Worm (Caenorhabditis elegans) whole organism, L3 larva: ENCODE data around the gene T06D4.6.
A peak's percentile ranks its signal among the peaks of the same experiment; 100 is the strongest.

Experiments used
- aly-2 ChIP-seq: fragments of 150-350 bp; optimal IDR thresholded peaks from 2 replicates; lab custom pipeline; 2014; ENCODE audit warnings: missing biosample characterization, missing genetic modification characterization
- ceh-16 ChIP-seq: sonication (generic microtip); optimal IDR thresholded peaks from 2 replicates; lab custom pipeline; 2017; ENCODE audit warnings: missing biosample characterization, missing genetic modification characterization
- ceh-28 ChIP-seq: fragments of 150-350 bp; optimal IDR thresholded peaks from 2 replicates; lab custom pipeline; 2014; ENCODE audit warnings: missing biosample characterization, missing genetic modification reagents, missing genetic modification characterization
- ceh-9 ChIP-seq: sonication (generic microtip); optimal IDR thresholded peaks from 2 replicates; lab custom pipeline; 2018; ENCODE audit warnings: missing biosample characterization, missing genetic modification characterization
- daf-12 ChIP-seq: fragments of 150-350 bp; optimal IDR thresholded peaks from 2 replicates; lab custom pipeline; 2014; ENCODE audit warnings: missing biosample characterization, missing genetic modification reagents, missing genetic modification characterization
- egl-27 ChIP-seq: sonication (generic microtip); optimal IDR thresholded peaks from 4 replicates; lab custom pipeline; 2017; ENCODE audit warnings: missing biosample characterization, missing genetic modification reagents, missing genetic modification characterization
- egl-5 ChIP-seq: fragments of 150-350 bp; optimal IDR thresholded peaks from 2 replicates; lab custom pipeline; 2017; ENCODE audit warnings: missing biosample characterization, missing genetic modification reagents, missing genetic modification characterization, inconsistent platforms
- elt-1 ChIP-seq: fragments of 150-350 bp; optimal IDR thresholded peaks from 2 replicates; lab custom pipeline; 2014; ENCODE audit warnings: missing biosample characterization, missing genetic modification characterization
- elt-2 ChIP-seq: sonication (generic microtip); optimal IDR thresholded peaks from 2 replicates; lab custom pipeline; 2016; ENCODE audit warnings: missing genetic modification reagents, mild to moderate bottlenecking, missing genetic modification characterization, missing compliant biosample characterization
- elt-3 ChIP-seq, 3 experiments: fragments of 150-350 bp in 1 of 3; sonication (generic microtip) in 2 of 3; optimal IDR thresholded peaks; 2 replicates in 2 of 3; 4 replicates in 1 of 3; lab custom pipeline; 2014 to 2017; ENCODE audit warnings: missing biosample characterization in 3 of 3, missing genetic modification characterization in 3 of 3
- fkh-10 ChIP-seq: sonication (generic microtip); optimal IDR thresholded peaks from 2 replicates; lab custom pipeline; 2017; ENCODE audit warnings: missing biosample characterization, missing genetic modification reagents, missing genetic modification characterization
- fkh-2 ChIP-seq: fragments of 150-350 bp; optimal IDR thresholded peaks from 2 replicates; lab custom pipeline; 2014; ENCODE audit warnings: missing biosample characterization, missing genetic modification reagents, missing genetic modification characterization
- hmg-11 ChIP-seq: sonication (generic microtip); optimal IDR thresholded peaks from 2 replicates; lab custom pipeline; 2016; ENCODE audit warnings: missing genetic modification characterization, missing compliant biosample characterization
- jun-1 ChIP-seq: fragments of 150-350 bp; optimal IDR thresholded peaks from 2 replicates; lab custom pipeline; 2014; ENCODE audit warnings: missing biosample characterization, missing genetic modification reagents, missing genetic modification characterization
- lin-39 ChIP-seq: fragments of 150-350 bp; optimal IDR thresholded peaks from 2 replicates; lab custom pipeline; 2018; ENCODE audit warnings: missing biosample characterization, missing genetic modification reagents, missing genetic modification characterization
- lsy-12 ChIP-seq: sonication (generic microtip); optimal IDR thresholded peaks from 2 replicates; lab custom pipeline; 2016; ENCODE audit warnings: mild to moderate bottlenecking, missing genetic modification characterization, missing compliant biosample characterization
- mdl-1 ChIP-seq: fragments of 150-350 bp; optimal IDR thresholded peaks from 2 replicates; lab custom pipeline; 2014; ENCODE audit warnings: missing biosample characterization, missing genetic modification characterization
- mml-1 ChIP-seq: fragments of 150-350 bp; sonication (generic microtip); optimal IDR thresholded peaks from 3 replicates; lab custom pipeline; 2014; ENCODE audit warnings: missing biosample characterization, missing genetic modification characterization
- nfya-1 ChIP-seq: sonication (generic microtip); optimal IDR thresholded peaks from 2 replicates; lab custom pipeline; 2017; ENCODE audit warnings: missing genetic modification characterization, mild to moderate bottlenecking, missing compliant biosample characterization, antibody characterized with exemption, moderate library complexity; ENCODE audit not compliant: insufficient read depth
- nhr-23 ChIP-seq: fragments of 150-350 bp; optimal IDR thresholded peaks from 2 replicates; lab custom pipeline; 2014; ENCODE audit warnings: missing biosample characterization, missing genetic modification reagents, missing genetic modification characterization
- nhr-237 ChIP-seq: fragments of 150-350 bp; optimal IDR thresholded peaks from 2 replicates; lab custom pipeline; 2014; ENCODE audit warnings: missing biosample characterization, missing genetic modification characterization
- nhr-28 ChIP-seq: fragments of 150-350 bp; optimal IDR thresholded peaks from 2 replicates; lab custom pipeline; 2014; ENCODE audit warnings: missing biosample characterization, missing genetic modification characterization
- nhr-76 ChIP-seq: fragments of 150-350 bp; sonication (generic microtip); optimal IDR thresholded peaks from 5 replicates; lab custom pipeline; 2014; ENCODE audit warnings: missing biosample characterization, missing genetic modification characterization
- nhr-77 ChIP-seq: fragments of 150-350 bp; optimal IDR thresholded peaks from 2 replicates; lab custom pipeline; 2014; ENCODE audit warnings: missing biosample characterization, missing genetic modification characterization
- pha-4 ChIP-seq: fragments of 150-350 bp; optimal IDR thresholded peaks from 2 replicates; lab custom pipeline; 2014; ENCODE audit warnings: missing biosample characterization, missing genetic modification reagents, missing genetic modification characterization
- sea-2 ChIP-seq: fragments of 150-350 bp; sonication (generic microtip); optimal IDR thresholded peaks from 4 replicates; lab custom pipeline; 2014; ENCODE audit warnings: missing biosample characterization, missing genetic modification reagents, missing genetic modification characterization
- tbx-2 ChIP-seq: sonication (generic microtip); optimal IDR thresholded peaks from 2 replicates; lab custom pipeline; 2016; ENCODE audit warnings: mild to moderate bottlenecking, missing genetic modification characterization, missing compliant biosample characterization
- ztf-11 ChIP-seq: fragments of 150-350 bp; optimal IDR thresholded peaks from 2 replicates; lab custom pipeline; 2014; ENCODE audit warnings: missing biosample characterization, missing genetic modification characterization
- ztf-4 ChIP-seq: fragments of 150-350 bp; optimal IDR thresholded peaks from 2 replicates; lab custom pipeline; 2014; ENCODE audit warnings: missing biosample characterization, missing genetic modification characterization

The T06D4.6 gene

ce11 chrII:3373875-3374274 is 13.5 kb downstream of the T06D4.6 start:
- TF ChIP-seq ceh-28, result peak; percentile 6
- no peak for TF ChIP-seq elt-1
- peak; percentile 7 for TF ChIP-seq sea-2 (GFP tag; lab: Kevin White, UChicago)
- no peak for TF ChIP-seq fkh-10 (GFP tag; lab: Kevin White, UChicago)

ce11 chrII:3371010-3371409 is 16.4 kb downstream of the T06D4.6 start, which contains the start of gene bath-23:
TSS of gene bath-23 (plus strand) at chrII:3371310.
- no peak for TF ChIP-seq nhr-77 (tag; lab: Kevin White, UChicago)
- TF ChIP-seq egl-27, result no peak

DNA sequence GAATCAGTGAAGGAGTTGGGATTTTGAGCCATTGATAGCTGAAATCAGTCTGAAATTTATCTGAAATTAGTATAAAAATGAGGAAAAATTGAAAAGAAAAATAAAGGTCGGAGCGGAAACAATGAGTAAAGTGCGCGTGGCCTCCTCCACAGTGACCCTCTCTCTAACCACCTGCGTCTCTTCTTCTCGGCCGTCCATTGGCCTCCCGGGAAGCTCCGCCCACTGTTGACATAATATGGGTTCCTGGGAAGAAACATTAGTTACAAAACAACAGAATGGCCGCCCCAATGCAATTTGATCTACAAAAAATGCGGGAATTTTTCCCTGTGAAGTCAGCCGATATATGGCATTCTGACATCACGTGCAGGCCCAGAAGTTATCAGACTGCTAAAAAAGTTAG is 17.3 kb downstream of the T06D4.6 start, which contains the start of gene Y49F6C.8:
Gene Y49F6C.8, minus strand, starts transcription at position 51 of the 400 bp plus-strand sequence.
- TF ChIP-seq nfya-1 (tag; lab: Kevin White, UChicago) (peak; percentile 96), lsy-12 (no peak)

ce11 chrII:3368097-3368496 is 19.3 kb downstream of the T06D4.6 start, which contains the start of gene Y49F6C.7:
TSS of gene Y49F6C.7 (minus strand) at chrII:3368197.
- TF ChIP-seq aly-2 (tag; lab: Kevin White, UChicago) (no peak), pha-4 (tag; lab: Kevin White, UChicago) (no peak), elt-3 (tag; optimal IDR thresholded peaks at IDR 0.05; lab: Kevin White, UChicago) (no peak), tbx-2 (tag; lab: Kevin White, UChicago) (no peak), nhr-237 (tag; lab: Kevin White, UChicago) (no peak), ceh-9 (tag; lab: Kevin White, UChicago) (no peak), egl-27 (no peak), mdl-1 (tag; lab: Kevin White, UChicago) (no peak), fkh-10 (GFP tag; lab: Kevin White, UChicago) (no peak), ceh-16 (no peak), elt-1 (no peak), jun-1 (tag; lab: Kevin White, UChicago) (no peak), nhr-28 (tag; lab: Kevin White, UChicago) (no peak), daf-12 (tag; lab: Kevin White, UChicago) (no peak), ztf-4 (tag; lab: Kevin White, UChicago) (no peak)
- TF ChIP-seq, all 47 proteins: peak for 0

DNA sequence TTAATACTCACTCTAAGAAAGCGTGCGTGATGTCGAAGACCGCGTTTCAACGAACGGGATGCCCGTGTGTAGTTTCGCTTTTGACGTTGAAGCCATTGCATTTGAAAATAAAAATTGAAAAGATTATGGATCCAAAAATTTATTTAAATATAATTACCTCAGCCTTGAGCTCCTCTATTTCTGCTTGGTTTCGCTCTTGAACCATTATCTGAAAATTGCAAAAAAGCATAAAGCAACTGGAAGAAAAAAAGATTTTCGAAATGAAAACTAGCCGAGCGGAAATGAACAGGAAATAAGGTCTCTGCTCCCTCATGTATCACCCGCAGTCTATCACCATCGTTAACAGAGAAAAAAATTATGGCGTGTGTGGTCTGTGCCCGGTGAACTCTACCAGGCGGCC is 20.3 kb downstream of the T06D4.6 start, which contains the start of gene Y49F6C.6:
Gene Y49F6C.6, minus strand, starts transcription at position 101 of the 400 bp plus-strand sequence.
- TF ChIP-seq ztf-11 (tag; lab: Kevin White, UChicago) (no peak), ceh-28 (no peak), mdl-1 (tag; lab: Kevin White, UChicago) (no peak), hmg-11 (no peak), egl-5 (tag; lab: Kevin White, UChicago) (no peak), nhr-28 (tag; lab: Kevin White, UChicago) (no peak), nhr-76 (tag; lab: Kevin White, UChicago) (no peak), elt-2 (tag; lab: Kevin White, UChicago) (no peak), nhr-23 (tag; lab: Kevin White, UChicago) (no peak), lin-39 (tag; lab: Kevin White, UChicago) (no peak), daf-12 (tag; lab: Kevin White, UChicago) (no peak), nhr-237 (tag; lab: Kevin White, UChicago) (no peak), fkh-10 (GFP tag; lab: Kevin White, UChicago) (no peak), lsy-12 (no peak), egl-27 (no peak), ceh-16 (no peak), fkh-2 (tag; lab: Kevin White, UChicago) (no peak), mml-1 (tag; lab: Kevin White, UChicago) (no peak), pha-4 (tag; lab: Kevin White, UChicago) (no peak), jun-1 (tag; lab: Kevin White, UChicago) (no peak)
- TF ChIP-seq, all 47 proteins: peak for 0

- TF ChIP-seq tbx-2 (tag; lab: Kevin White, UChicago) (no peak), fkh-2 (tag; lab: Kevin White, UChicago) (no peak), nhr-237 (tag; lab: Kevin White, UChicago) (no peak), nhr-28 (tag; lab: Kevin White, UChicago) (no peak), ceh-16 (no peak)
Observed at ce11 chrII:3358834-3359233, 28.6 kb downstream of the T06D4.6 start, which contains the start of the genes lido-14 and bath-27. TSS of gene lido-14 (plus strand) at chrII:3359134. TSS of gene bath-27 (plus strand) at chrII:3359139.
